Worm (Caenorhabditis elegans) whole organism, early embryonic: ENCODE measurements around the gene glb-21.

Experiments
- B0310.2 ChIP-seq: sonication (generic microtip); optimal IDR thresholded peaks from 2 replicates; lab custom pipeline; 2016; ENCODE audit warnings: mild to moderate bottlenecking, missing genetic modification characterization, missing compliant biosample characterization
- F13C5.2 ChIP-seq: sonication (generic microtip); optimal IDR thresholded peaks from 2 replicates; lab custom pipeline; 2017; ENCODE audit warnings: mild to moderate bottlenecking, missing genetic modification characterization, inconsistent platforms, missing compliant biosample characterization
- aly-1 ChIP-seq: sonication (generic microtip); optimal IDR thresholded peaks from 2 replicates; lab custom pipeline; 2016; ENCODE audit warnings: missing genetic modification characterization, missing compliant biosample characterization
- ama-1 ChIP-seq: fragments of 150-350 bp; optimal IDR thresholded peaks from 2 replicates; lab custom pipeline; 2014
- ets-7 ChIP-seq: sonication (generic microtip); optimal IDR thresholded peaks from 2 replicates; lab custom pipeline; 2016; ENCODE audit warnings: missing genotype, missing genetic modification characterization, missing compliant biosample characterization
- flt-1 ChIP-seq: fragments of 200-800 bp; sonication (Bioruptor generic); IDR thresholded peaks from 2 replicates; pipeline ENCODE4 v1.3.6; 2022; ENCODE audit warnings: missing genetic modification characterization, missing compliant biosample characterization
- hmg-4 ChIP-seq: fragments of 200-800 bp; sonication (Bioruptor generic); optimal IDR thresholded peaks from 2 replicates; lab custom pipeline; 2018; ENCODE audit warnings: mild to moderate bottlenecking, missing genetic modification characterization, missing compliant biosample characterization
- hnd-1 ChIP-seq: sonication (generic microtip); optimal IDR thresholded peaks from 2 replicates; lab custom pipeline; 2016; ENCODE audit warnings: missing genetic modification characterization, missing compliant biosample characterization
- pes-1 ChIP-seq: fragments of 200-800 bp; sonication (Bioruptor generic); IDR thresholded peaks from 2 replicates; pipeline ENCODE4 v1.3.6; 2022; ENCODE audit warnings: missing genetic modification reagents, missing genetic modification characterization, missing compliant biosample characterization
- scrt-1 ChIP-seq: fragments of 200-800 bp; sonication (Bioruptor generic); IDR thresholded peaks from 2 replicates; pipeline ENCODE4 v1.3.6; 2022; ENCODE audit warnings: missing genetic modification characterization, missing compliant biosample characterization

- TF ChIP-seq ama-1 (lab: Kevin White, UChicago) (no peak), ets-7 (no peak), flt-1 (GFP tag; lab: Robert Waterston, UW) (no peak), B0310.2 (tag; lab: Kevin White, UChicago) (no peak), F13C5.2 (tag; lab: Kevin White, UChicago) (no peak), hnd-1 (tag; lab: Kevin White, UChicago) (no peak), aly-1 (no peak), scrt-1 (no peak), hmg-4 (GFP tag; lab: Kevin White, UChicago) (no peak), pes-1 (GFP tag; lab: Robert Waterston, UW) (no peak)
Observed at ce11 chrIV:10716348-10716747, 4.8 kb upstream of the glb-21 start, which contains the start of gene ncx-3.
